Fruit fly (Drosophila melanogaster) S2 (cell line): ENCODE data around the gene CG10657.

Experiments used
- CG8478 ChIP-seq: fragments of >200 bp; optimal IDR thresholded peaks from 2 replicates; lab custom pipeline; 2018
- CTCF ChIP-seq, 2 experiments: fragments of >200 bp; optimal IDR thresholded peaks; 2 replicates each; lab custom pipeline; 2018

dm6 chr3L:12534318-12534717 lies 37.3 kb upstream of the CG10657 start, which contains the start of gene Pmm2:
- TF ChIP-seq CG8478 (lab: Kevin White, UChicago) = no peak
- peak in 1 of 2 experiments; percentile 17 for TF ChIP-seq CTCF (optimal IDR thresholded peaks at IDR 0.05; lab: Kevin White, UChicago)
